Worm (Caenorhabditis elegans) whole organism, midembryonic: Measurements from ENCODE around the gene eif-2Bdelta.

Experiments used
- T22C8.4 ChIP-seq: fragments of 200-800 bp; sonication (Bioruptor generic); IDR thresholded peaks from 2 replicates; pipeline ENCODE4 v1.3.6; 2022; ENCODE audit warnings: missing genetic modification characterization, missing compliant biosample characterization
- cog-1 ChIP-seq: sonication (generic microtip); optimal IDR thresholded peaks from 2 replicates; lab custom pipeline; 2016; ENCODE audit warnings: missing genetic modification characterization, missing compliant biosample characterization
- flt-1 ChIP-seq: fragments of 200-800 bp; sonication (Bioruptor generic); IDR thresholded peaks from 2 replicates; pipeline ENCODE4 v1.3.6; 2022; ENCODE audit warnings: missing genetic modification characterization, missing compliant biosample characterization
- klf-2 ChIP-seq: fragments of 200-800 bp; sonication (Bioruptor generic); conservative IDR thresholded peaks from 2 replicates; pipeline ENCODE4 v1.3.6; 2022; ENCODE audit warnings: missing genetic modification reagents, missing genetic modification characterization, missing compliant biosample characterization
- med-1 ChIP-seq: sonication (generic microtip); optimal IDR thresholded peaks from 2 replicates; lab custom pipeline; 2017; ENCODE audit warnings: missing genetic modification characterization, mild to moderate bottlenecking, missing compliant biosample characterization, antibody characterized with exemption, missing genetic modification reagents; ENCODE audit not compliant: insufficient read depth
- ref-1 ChIP-seq: fragments of 200-800 bp; sonication (Bioruptor generic); conservative IDR thresholded peaks from 2 replicates; pipeline ENCODE4 v1.3.6; 2022; ENCODE audit warnings: missing genetic modification reagents, missing genetic modification characterization, missing compliant biosample characterization
- tab-1 ChIP-seq: fragments of 200-800 bp; sonication (Bioruptor generic); IDR thresholded peaks from 2 replicates; pipeline ENCODE4 v1.3.6; 2022; ENCODE audit warnings: missing genetic modification characterization, missing compliant biosample characterization
- ztf-23 ChIP-seq: fragments of 200-800 bp; sonication (Bioruptor generic); IDR thresholded peaks from 2 replicates; pipeline ENCODE4 v1.3.6; 2022; ENCODE audit warnings: missing genetic modification reagents, missing genetic modification characterization, missing compliant biosample characterization
- ztf-29 ChIP-seq: fragments of 200-800 bp; sonication (Bioruptor generic); IDR thresholded peaks from 2 replicates; pipeline ENCODE4 v1.3.6; 2022; ENCODE audit warnings: missing genetic modification reagents, missing genetic modification characterization, missing compliant biosample characterization

The eif-2Bdelta gene

DNA sequence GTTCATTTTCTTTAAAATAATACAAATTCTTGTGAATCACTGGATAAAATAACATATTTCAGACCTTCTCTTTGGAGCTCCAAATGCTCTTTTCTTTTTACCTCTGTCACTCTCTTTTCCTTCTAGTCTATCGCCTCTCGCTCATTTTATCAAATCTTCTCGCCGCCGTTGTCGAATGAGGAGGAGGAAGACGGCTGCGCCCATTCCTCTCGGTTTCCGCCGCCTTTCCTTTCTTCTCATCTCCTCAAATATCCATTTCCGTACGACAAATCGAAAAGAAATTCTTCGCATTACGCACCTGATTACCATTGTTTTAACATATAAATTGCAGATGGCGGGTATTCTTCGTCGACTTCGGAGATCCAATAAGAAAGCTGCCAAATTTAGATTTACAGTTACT lies 36.7 kb downstream of the eif-2Bdelta start, which contains the start of gene ehbp-1:
TSS of gene ehbp-1 (plus strand) at position 332 of the 400 bp plus-strand sequence.
- TF ChIP-seq flt-1 (GFP tag; lab: Robert Waterston, UW) (no peak), ztf-23 (GFP tag; lab: Robert Waterston, UW) (no peak), ref-1 (no peak), ztf-29 (GFP tag; lab: Robert Waterston, UW) (no peak), cog-1 (tag; lab: Kevin White, UChicago) (no peak), T22C8.4 (GFP tag; lab: Robert Waterston, UW) (no peak), med-1 (no peak), tab-1 (no peak)

- TF ChIP-seq klf-2 (GFP tag; lab: Robert Waterston, UW): no peak
- TF ChIP-seq T22C8.4 (GFP tag; lab: Robert Waterston, UW): no peak
- no peak for TF ChIP-seq med-1
- no peak for TF ChIP-seq ztf-23 (GFP tag; lab: Robert Waterston, UW)
- TF ChIP-seq tab-1: no peak
- TF ChIP-seq flt-1 (GFP tag; lab: Robert Waterston, UW): no peak
- no peak for TF ChIP-seq cog-1 (tag; lab: Kevin White, UChicago)
- no peak for TF ChIP-seq ztf-29 (GFP tag; lab: Robert Waterston, UW)
- no peak for TF ChIP-seq ref-1
Measured at ce11 chrV:9556668-9557067, 43.0 kb downstream of the eif-2Bdelta start.

DNA sequence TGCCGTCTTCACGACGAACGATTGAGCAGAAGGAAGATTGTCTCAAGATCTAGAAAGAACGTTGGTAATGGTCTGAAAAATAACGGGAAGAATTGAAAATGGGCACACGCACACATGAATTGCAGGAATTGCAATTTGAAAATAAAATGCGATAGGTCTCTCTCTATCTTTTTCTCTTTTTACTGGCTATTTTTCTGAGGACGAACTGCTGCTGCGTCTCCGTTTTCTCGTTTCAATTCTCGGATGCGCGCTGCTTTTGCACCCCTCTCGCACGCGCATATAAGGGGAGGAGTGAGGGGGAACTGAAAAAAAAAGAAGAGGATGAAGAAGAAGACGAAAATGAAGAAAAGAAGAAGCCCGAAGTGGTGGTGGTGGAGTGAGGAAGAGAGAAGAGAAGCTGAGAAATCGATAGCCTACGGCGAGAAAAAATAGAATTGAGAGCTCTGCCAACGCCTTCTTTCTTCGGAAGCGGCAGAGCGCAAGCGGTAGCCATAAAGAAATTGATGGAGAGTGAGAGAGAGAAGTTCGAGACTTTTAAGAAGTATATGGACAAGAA lies 48.1 kb downstream of the eif-2Bdelta start, which contains the start of gene rgef-1:
TSS of gene rgef-1 (minus strand) at position 51 of the 556 bp plus-strand sequence.
- TF ChIP-seq ztf-23 (GFP tag; lab: Robert Waterston, UW): peak; percentile 34; the same call in 1 of the 2 replicates
- no peak for TF ChIP-seq klf-2 (GFP tag; lab: Robert Waterston, UW)

- TF ChIP-seq tab-1 (no peak), ztf-23 (GFP tag; lab: Robert Waterston, UW) (no peak), ztf-29 (GFP tag; lab: Robert Waterston, UW) (no peak), ref-1 (no peak), klf-2 (GFP tag; lab: Robert Waterston, UW) (no peak), T22C8.4 (GFP tag; lab: Robert Waterston, UW) (no peak), flt-1 (GFP tag; lab: Robert Waterston, UW) (no peak), med-1 (no peak), cog-1 (tag; lab: Kevin White, UChicago) (no peak)
Measured at ce11 chrV:9563585-9563984, 50.0 kb downstream of the eif-2Bdelta start.
